Fruit fly (Drosophila melanogaster): Measurements from ENCODE around the gene Lcp65Af.
A peak's percentile ranks its signal among the peaks of the same experiment; 100 is the strongest.

Gene Lcp65Af

dm6 chr3L:6124616-6125408 lies 11.8 kb downstream of the Lcp65Af start (continued):
- TF ChIP-seq CG32532 (GFP tag; IDR thresholded peaks at IDR 0.05) (peak; percentile 86), lilli (GFP tag; optimal IDR thresholded peaks at IDR 0.05) (peak; percentile 32), CTCF (GFP tag; optimal IDR thresholded peaks at IDR 0.05) (peak; percentile 91), CG11695 (GFP tag; IDR thresholded peaks at IDR 0.05) (peak; percentile 81), Nf-YA (GFP tag; IDR thresholded peaks at IDR 0.05) (peak; percentile 83), CG6654 (GFP tag; optimal IDR thresholded peaks at IDR 0.05) (peak; percentile 67), CG12299 (tag; optimal IDR thresholded peaks at IDR 0.05) (peak; percentile 16), CG2120 (GFP tag; optimal IDR thresholded peaks at IDR 0.05) (no peak), C15 (GFP tag; IDR thresholded peaks at IDR 0.05) (peak; percentile 81), CG12071 (GFP tag; optimal IDR thresholded peaks at IDR 0.05) (peak; percentile 92), nerfin-2 (GFP tag; IDR thresholded peaks at IDR 0.05; ENCODE audit: partially characterized antibody) (no peak), CG6254 (GFP tag; optimal IDR thresholded peaks at IDR 0.05) (peak; percentile 99), Drgx (GFP tag; IDR thresholded peaks at IDR 0.05) (no peak), hbn (GFP tag; IDR thresholded peaks at IDR 0.05; ENCODE audit: partially characterized antibody) (no peak), z (GFP tag; IDR thresholded peaks at IDR 0.05) (no peak; the same call in 2 of the 3 replicates), cad (GFP tag; optimal IDR thresholded peaks at IDR 0.05) (no peak), CG3065 (GFP tag; optimal IDR thresholded peaks at IDR 0.05) (no peak), CG1529 (GFP tag; optimal IDR thresholded peaks at IDR 0.05) (peak; percentile 46), lmd (GFP tag; IDR thresholded peaks at IDR 0.05) (peak; percentile 74), caup (GFP tag; optimal IDR thresholded peaks at IDR 0.05; ENCODE audit: severe bottlenecking) (peak; percentile 94), Taf1 (GFP tag; IDR thresholded peaks at IDR 0.05) (peak; percentile 42), Optix (GFP tag; IDR thresholded peaks at IDR 0.05) (no peak), trh (GFP tag; optimal IDR thresholded peaks at IDR 0.05) (peak; percentile 30), CG10267 (tag; optimal IDR thresholded peaks at IDR 0.05) (peak; percentile 70), Usf (GFP tag; optimal IDR thresholded peaks at IDR 0.05) (peak; percentile 6), CG11560 (tag; IDR thresholded peaks at IDR 0.05) (no peak), usp (GFP tag; optimal IDR thresholded peaks at IDR 0.05) (no peak), Asciz (GFP tag; optimal IDR thresholded peaks at IDR 0.05) (peak; percentile 83), cas (GFP tag; IDR thresholded peaks at IDR 0.05) (no peak), CG17829 (tag; optimal IDR thresholded peaks at IDR 0.05) (peak; percentile 69), danr (GFP tag; IDR thresholded peaks at IDR 0.05) (peak; percentile 41; the same call in 1 of the 2 replicates), CG14050 (GFP tag; IDR thresholded peaks at IDR 0.05) (peak; percentile 79), CG5953 (GFP tag; IDR thresholded peaks at IDR 0.05) (peak; percentile 79), Max (GFP tag; optimal IDR thresholded peaks at IDR 0.05) (peak; percentile 40), ranshi (GFP tag; IDR thresholded peaks at IDR 0.05) (peak; percentile 76; the same call in 1 of the 2 replicates), Mes4 (GFP tag; optimal IDR thresholded peaks at IDR 0.05) (peak; percentile 75), sna (GFP tag; IDR thresholded peaks at IDR 0.05; ENCODE audit: partially characterized antibody) (no peak; the same call in 1 of the 2 replicates), Ada2b (GFP tag; IDR thresholded peaks at IDR 0.05) (peak; percentile 69; the same call in 1 of the 2 replicates), Gug (GFP tag; IDR thresholded peaks at IDR 0.05) (peak; percentile 20; the same call in 1 of the 4 replicates), CG12104 (GFP tag; optimal IDR thresholded peaks at IDR 0.05) (peak; percentile 75), CG3847 (GFP tag; IDR thresholded peaks at IDR 0.05) (peak; percentile 67), inv (GFP tag; IDR thresholded peaks at IDR 0.05; ENCODE audit: partially characterized antibody) (no peak), gsb (GFP tag; IDR thresholded peaks at IDR 0.05) (peak; percentile 64), CG10462 (GFP tag; optimal IDR thresholded peaks at IDR 0.05) (peak; percentile 7), Spps (tag; optimal IDR thresholded peaks at IDR 0.05) (peak; percentile 49), Lim3 (GFP tag; IDR thresholded peaks at IDR 0.05) (no peak), CG8290 (GFP tag; optimal IDR thresholded peaks at IDR 0.05) (peak; percentile 66), CG8290 (tag; optimal IDR thresholded peaks at IDR 0.05) (peak; percentile 24 to 83), CG6813 (GFP tag; optimal IDR thresholded peaks at IDR 0.05) (peak; percentile 90), mirr (GFP tag; optimal IDR thresholded peaks at IDR 0.05) (peak; percentile 84), CG6272 (GFP tag; IDR thresholded peaks at IDR 0.05) (peak; percentile 55)

Measured in whole organism, embryonic.